Worm (Caenorhabditis elegans) whole organism, L3 larva: Measurements from ENCODE around the gene glb-9.

Source experiments
- aly-2 ChIP-seq: fragments of 150-350 bp; optimal IDR thresholded peaks from 2 replicates; lab custom pipeline; 2014; ENCODE audit warnings: missing biosample characterization, missing genetic modification characterization
- ama-1 ChIP-seq: fragments of 150-350 bp; optimal IDR thresholded peaks from 2 replicates; lab custom pipeline; 2018
- ceh-16 ChIP-seq: sonication (generic microtip); optimal IDR thresholded peaks from 2 replicates; lab custom pipeline; 2017; ENCODE audit warnings: missing biosample characterization, missing genetic modification characterization
- ceh-28 ChIP-seq: fragments of 150-350 bp; optimal IDR thresholded peaks from 2 replicates; lab custom pipeline; 2014; ENCODE audit warnings: missing biosample characterization, missing genetic modification reagents, missing genetic modification characterization
- ceh-82 ChIP-seq: fragments of 150-350 bp; optimal IDR thresholded peaks from 2 replicates; lab custom pipeline; 2014; ENCODE audit warnings: missing biosample characterization, missing genetic modification characterization
- ceh-9 ChIP-seq: sonication (generic microtip); optimal IDR thresholded peaks from 2 replicates; lab custom pipeline; 2018; ENCODE audit warnings: missing biosample characterization, missing genetic modification characterization
- daf-12 ChIP-seq: fragments of 150-350 bp; optimal IDR thresholded peaks from 2 replicates; lab custom pipeline; 2014; ENCODE audit warnings: missing biosample characterization, missing genetic modification reagents, missing genetic modification characterization
- egl-27 ChIP-seq: sonication (generic microtip); optimal IDR thresholded peaks from 4 replicates; lab custom pipeline; 2017; ENCODE audit warnings: missing biosample characterization, missing genetic modification reagents, missing genetic modification characterization
- egl-5 ChIP-seq: fragments of 150-350 bp; optimal IDR thresholded peaks from 2 replicates; lab custom pipeline; 2017; ENCODE audit warnings: missing biosample characterization, missing genetic modification reagents, missing genetic modification characterization, inconsistent platforms
- elt-1 ChIP-seq: fragments of 150-350 bp; optimal IDR thresholded peaks from 2 replicates; lab custom pipeline; 2014; ENCODE audit warnings: missing biosample characterization, missing genetic modification characterization
- elt-2 ChIP-seq: sonication (generic microtip); optimal IDR thresholded peaks from 2 replicates; lab custom pipeline; 2016; ENCODE audit warnings: missing genetic modification reagents, mild to moderate bottlenecking, missing genetic modification characterization, missing compliant biosample characterization
- elt-3 ChIP-seq, 3 experiments: fragments of 150-350 bp in 1 of 3; sonication (generic microtip) in 2 of 3; optimal IDR thresholded peaks; 2 replicates in 2 of 3; 4 replicates in 1 of 3; lab custom pipeline; 2014 to 2017; ENCODE audit warnings: missing biosample characterization in 3 of 3, missing genetic modification characterization in 3 of 3
- fkh-10 ChIP-seq: sonication (generic microtip); optimal IDR thresholded peaks from 2 replicates; lab custom pipeline; 2017; ENCODE audit warnings: missing biosample characterization, missing genetic modification reagents, missing genetic modification characterization
- fos-1 ChIP-seq: fragments of 150-350 bp; optimal IDR thresholded peaks from 2 replicates; lab custom pipeline; 2014; ENCODE audit warnings: missing biosample characterization, missing genetic modification characterization
- hmg-11 ChIP-seq: sonication (generic microtip); optimal IDR thresholded peaks from 2 replicates; lab custom pipeline; 2016; ENCODE audit warnings: missing genetic modification characterization, missing compliant biosample characterization
- jun-1 ChIP-seq: fragments of 150-350 bp; optimal IDR thresholded peaks from 2 replicates; lab custom pipeline; 2014; ENCODE audit warnings: missing biosample characterization, missing genetic modification reagents, missing genetic modification characterization
- lin-39 ChIP-seq: fragments of 150-350 bp; optimal IDR thresholded peaks from 2 replicates; lab custom pipeline; 2018; ENCODE audit warnings: missing biosample characterization, missing genetic modification reagents, missing genetic modification characterization
- mdl-1 ChIP-seq: fragments of 150-350 bp; optimal IDR thresholded peaks from 2 replicates; lab custom pipeline; 2014; ENCODE audit warnings: missing biosample characterization, missing genetic modification characterization
- nhr-11 ChIP-seq: fragments of 150-350 bp; optimal IDR thresholded peaks from 2 replicates; lab custom pipeline; 2014; ENCODE audit warnings: missing biosample characterization, missing genetic modification characterization
- nhr-23 ChIP-seq: fragments of 150-350 bp; optimal IDR thresholded peaks from 2 replicates; lab custom pipeline; 2014; ENCODE audit warnings: missing biosample characterization, missing genetic modification reagents, missing genetic modification characterization
- nhr-237 ChIP-seq: fragments of 150-350 bp; optimal IDR thresholded peaks from 2 replicates; lab custom pipeline; 2014; ENCODE audit warnings: missing biosample characterization, missing genetic modification characterization
- nhr-25 ChIP-seq: sonication (generic microtip); optimal IDR thresholded peaks from 2 replicates; lab custom pipeline; 2017; ENCODE audit warnings: missing biosample characterization, missing genetic modification characterization
- nhr-67 ChIP-seq: fragments of 150-350 bp; optimal IDR thresholded peaks from 2 replicates; lab custom pipeline; 2014; ENCODE audit warnings: missing biosample characterization, missing genetic modification characterization
- nhr-76 ChIP-seq: fragments of 150-350 bp; sonication (generic microtip); optimal IDR thresholded peaks from 5 replicates; lab custom pipeline; 2014; ENCODE audit warnings: missing biosample characterization, missing genetic modification characterization
- nhr-77 ChIP-seq: fragments of 150-350 bp; optimal IDR thresholded peaks from 2 replicates; lab custom pipeline; 2014; ENCODE audit warnings: missing biosample characterization, missing genetic modification characterization
- pha-4 ChIP-seq: fragments of 150-350 bp; optimal IDR thresholded peaks from 2 replicates; lab custom pipeline; 2014; ENCODE audit warnings: missing biosample characterization, missing genetic modification reagents, missing genetic modification characterization
- pqm-1 ChIP-seq: fragments of 150-350 bp; optimal IDR thresholded peaks from 2 replicates; lab custom pipeline; 2017; ENCODE audit warnings: missing biosample characterization, missing genetic modification characterization, inconsistent platforms
- sea-2 ChIP-seq: fragments of 150-350 bp; sonication (generic microtip); optimal IDR thresholded peaks from 4 replicates; lab custom pipeline; 2014; ENCODE audit warnings: missing biosample characterization, missing genetic modification reagents, missing genetic modification characterization
- skn-1 ChIP-seq: fragments of 150-350 bp; optimal IDR thresholded peaks from 2 replicates; lab custom pipeline; 2014; ENCODE audit warnings: missing biosample characterization, missing genetic modification characterization
- snpc-4 ChIP-seq: fragments of 150-350 bp; optimal IDR thresholded peaks from 2 replicates; lab custom pipeline; 2014; ENCODE audit warnings: missing biosample characterization, missing genetic modification characterization
- unc-39 ChIP-seq: sonication (generic microtip); optimal IDR thresholded peaks from 4 replicates; lab custom pipeline; 2017; ENCODE audit warnings: missing biosample characterization, missing genetic modification characterization
- unc-62 ChIP-seq: fragments of 150-350 bp; sonication (generic microtip); optimal IDR thresholded peaks from 4 replicates; lab custom pipeline; 2014; ENCODE audit warnings: missing biosample characterization, missing genetic modification reagents, missing genetic modification characterization
- zag-1 ChIP-seq: fragments of 150-350 bp; optimal IDR thresholded peaks from 2 replicates; lab custom pipeline; 2014; ENCODE audit warnings: missing biosample characterization, missing genetic modification characterization
- ztf-11 ChIP-seq: fragments of 150-350 bp; optimal IDR thresholded peaks from 2 replicates; lab custom pipeline; 2014; ENCODE audit warnings: missing biosample characterization, missing genetic modification characterization

glb-9 gene

DNA sequence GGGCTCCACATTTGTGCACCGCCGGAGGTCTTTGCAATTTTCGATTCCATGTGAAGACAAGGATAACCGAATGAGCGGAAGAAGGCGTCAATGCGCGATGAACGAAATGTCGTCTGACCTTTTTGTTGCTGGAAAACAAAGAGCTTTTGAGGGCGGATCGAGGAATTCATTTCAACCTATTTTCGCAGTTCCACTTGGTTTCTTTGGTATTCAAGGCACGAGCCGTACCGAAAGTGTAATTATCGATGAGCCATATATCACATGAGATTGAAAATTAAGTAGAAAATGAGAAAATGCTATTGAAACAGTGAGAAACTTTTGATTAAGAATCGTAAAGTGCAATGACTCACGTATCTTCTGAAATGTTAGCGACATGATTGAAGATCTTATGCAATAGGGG is at the start of gene glb-9:
glb-9 (minus strand) TSS at position 101 of the 400 bp plus-strand sequence.
- TF ChIP-seq ceh-82 (no peak), ceh-28 (tag; lab: Kevin White, UChicago) (no peak), ceh-9 (tag; lab: Kevin White, UChicago) (no peak), sea-2 (no peak), skn-1 (no peak), unc-39 (no peak), elt-3 (tag; optimal IDR thresholded peaks at IDR 0.05; lab: Kevin White, UChicago) (no peak), nhr-237 (tag; lab: Kevin White, UChicago) (no peak), hmg-11 (tag; lab: Kevin White, UChicago) (no peak), ama-1 (lab: Kevin White, UChicago) (no peak)

- no peak for TF ChIP-seq fos-1 (tag; lab: Kevin White, UChicago)
- TF ChIP-seq ztf-11: no peak
- no peak for TF ChIP-seq unc-39
These were observed 43.5 kb upstream of the glb-9 start for ce11 chrII:7562616-7563015.

- no peak for TF ChIP-seq nhr-67 (tag; lab: Kevin White, UChicago)
- TF ChIP-seq ceh-16 (tag; lab: Kevin White, UChicago): no peak
- no peak for TF ChIP-seq snpc-4
- TF ChIP-seq elt-1 (tag; lab: Kevin White, UChicago): no peak
- TF ChIP-seq hmg-11 (tag; lab: Kevin White, UChicago): no peak
- TF ChIP-seq ama-1 (lab: Kevin White, UChicago): no peak
These were observed 42.4 kb upstream of the glb-9 start, which contains the start of the genes ZK1290.11 and ZK1290.1 for ce11 chrII:7561494-7561893. ZK1290.11 (minus strand) TSS chrII:7561594. ZK1290.1 (plus strand) TSS chrII:7561764.

DNA sequence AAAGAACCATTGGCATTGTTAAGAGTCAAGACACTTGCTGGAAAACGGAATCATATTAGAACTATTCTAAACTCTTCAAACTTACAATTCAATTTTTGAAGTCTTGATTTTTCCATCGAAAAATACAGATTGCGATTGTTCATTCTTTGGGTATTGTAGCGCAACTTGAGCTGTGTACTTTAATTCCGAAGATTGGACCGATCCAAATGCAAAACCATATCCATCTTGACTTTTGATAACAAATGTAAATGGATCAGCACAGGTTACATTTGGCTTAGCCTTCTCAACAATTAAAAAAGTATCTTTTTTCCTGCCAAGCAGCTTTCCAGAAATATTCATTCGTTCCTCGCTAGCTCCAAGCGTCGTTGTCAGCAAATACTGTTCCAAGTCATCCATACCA is 41.7 kb upstream of the glb-9 start:
- TF ChIP-seq nhr-11: no peak
- TF ChIP-seq ama-1 (lab: Kevin White, UChicago): no peak
- no peak for TF ChIP-seq snpc-4
- no peak for TF ChIP-seq zag-1 (tag; lab: Kevin White, UChicago)
- TF ChIP-seq nhr-25: no peak
- TF ChIP-seq fkh-10 (GFP tag; lab: Kevin White, UChicago): no peak
- TF ChIP-seq lin-39: no peak
- TF ChIP-seq daf-12: no peak
- TF ChIP-seq elt-1 (tag; lab: Kevin White, UChicago): no peak
- no peak for TF ChIP-seq nhr-77 (tag; lab: Kevin White, UChicago)
- no peak for TF ChIP-seq jun-1
- no peak for TF ChIP-seq nhr-67 (tag; lab: Kevin White, UChicago)
- no peak for TF ChIP-seq fos-1 (tag; lab: Kevin White, UChicago)
- no peak for TF ChIP-seq elt-2
- no peak for TF ChIP-seq nhr-23 (tag; lab: Kevin White, UChicago)
- TF ChIP-seq egl-27 (tag; lab: Kevin White, UChicago): no peak
- TF ChIP-seq unc-62 (GFP tag; lab: Kevin White, UChicago): no peak
- no peak for TF ChIP-seq ceh-82

DNA sequence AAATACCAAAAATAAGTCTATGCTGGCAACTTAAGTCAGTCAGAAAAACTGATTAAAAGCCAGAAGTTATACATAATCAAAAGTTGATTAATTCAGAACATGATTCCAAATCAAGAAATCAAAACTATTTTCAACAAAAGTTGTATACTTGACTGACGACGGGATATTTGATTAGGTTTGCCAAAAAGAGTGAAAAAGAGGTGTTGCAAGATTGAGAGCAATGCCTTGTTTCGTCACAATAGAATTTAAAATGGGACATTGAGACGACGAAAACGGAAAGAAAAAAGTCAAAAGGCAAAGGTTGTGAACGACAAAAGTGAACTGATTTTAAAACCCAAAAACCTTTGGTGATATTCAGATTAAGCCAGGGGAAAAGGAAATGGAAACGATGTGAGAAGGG is 39.7 kb upstream of the glb-9 start:
- peak; percentile 72 for TF ChIP-seq fkh-10 (GFP tag; lab: Kevin White, UChicago)
- no peak for TF ChIP-seq elt-1 (tag; lab: Kevin White, UChicago)
- TF ChIP-seq daf-12: no peak
- no peak for TF ChIP-seq egl-5 (tag; lab: Kevin White, UChicago)
- no peak for TF ChIP-seq pha-4 (tag; lab: Kevin White, UChicago)

DNA sequence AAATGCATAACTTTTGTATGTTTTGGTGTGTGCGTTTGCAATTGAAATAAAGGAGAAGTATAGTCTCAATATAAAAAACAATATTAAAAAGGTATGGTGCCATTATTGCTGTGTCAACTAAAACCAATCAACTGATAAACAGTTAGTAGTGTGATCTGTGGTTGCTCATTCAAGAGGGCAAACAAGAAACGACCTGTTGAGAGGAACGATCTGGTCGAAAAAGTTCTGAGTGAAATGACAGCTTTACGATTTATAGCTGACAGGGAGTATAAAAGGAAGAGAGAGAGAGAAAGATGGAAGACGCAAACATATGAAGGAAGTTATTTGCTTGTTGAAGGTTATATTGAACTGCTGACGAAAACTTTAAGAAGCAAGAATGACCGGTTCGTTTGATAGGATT is 38.9 kb upstream of the glb-9 start:
- TF ChIP-seq aly-2 (tag; lab: Kevin White, UChicago): no peak
- no peak for TF ChIP-seq elt-1 (tag; lab: Kevin White, UChicago)
- no peak for TF ChIP-seq nhr-76
- no peak for TF ChIP-seq ceh-9 (tag; lab: Kevin White, UChicago)
- TF ChIP-seq pqm-1 (tag; lab: Kevin White, UChicago): peak; percentile 26
- TF ChIP-seq fkh-10 (GFP tag; lab: Kevin White, UChicago): no peak
- TF ChIP-seq jun-1: peak; percentile 13
- TF ChIP-seq egl-27 (tag; lab: Kevin White, UChicago): no peak
- peak; percentile 54 for TF ChIP-seq pha-4 (tag; lab: Kevin White, UChicago)
- TF ChIP-seq unc-62 (GFP tag; lab: Kevin White, UChicago): peak; percentile 10
- no peak for TF ChIP-seq mdl-1 (tag; lab: Kevin White, UChicago)
- TF ChIP-seq nhr-25: peak; percentile 51
- no peak for TF ChIP-seq nhr-23 (tag; lab: Kevin White, UChicago)
